Fruit fly (Drosophila melanogaster): ENCODE results near the gene Jasper.

Gene Jasper

DNA sequence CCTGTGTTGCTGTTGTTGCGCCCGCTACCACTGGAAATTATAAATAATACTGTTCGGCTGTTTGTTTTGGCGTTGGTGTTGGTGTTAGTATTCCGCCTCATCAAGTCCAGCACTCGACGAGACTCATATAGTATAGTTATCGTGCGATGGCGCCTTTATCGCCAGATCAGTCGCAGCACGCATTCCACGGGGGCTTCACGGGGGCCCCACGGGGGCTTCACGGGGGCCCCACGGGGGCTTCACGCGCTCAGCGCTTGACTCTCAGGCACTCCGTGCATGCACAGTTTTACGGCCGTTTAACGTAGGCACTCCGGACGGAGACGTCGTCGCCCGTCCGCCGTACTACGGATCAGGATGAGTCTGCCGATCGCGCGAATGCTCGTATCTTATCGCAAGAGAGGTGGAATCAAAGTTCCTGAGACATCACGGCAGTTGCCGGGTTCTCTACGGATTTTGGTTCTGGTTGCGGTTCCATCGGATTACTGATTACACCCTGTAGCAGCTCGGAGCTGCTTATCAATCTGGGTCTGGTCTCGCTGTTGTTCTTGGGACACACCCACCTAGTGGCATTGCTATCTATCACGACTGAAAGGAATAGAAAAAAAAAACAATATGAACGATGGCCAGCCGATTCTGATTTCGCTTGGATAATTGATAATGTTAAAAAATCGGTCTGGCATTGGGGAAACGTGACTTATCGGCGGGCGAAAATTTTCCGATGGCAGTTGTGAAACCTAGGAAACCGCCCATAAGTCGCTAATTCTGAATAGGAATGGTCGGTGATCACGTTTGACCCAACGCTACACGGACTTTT, 50.7 kb downstream of the Jasper start (continued):
- peak; percentile 45 for TF ChIP-seq CG2678 (tag; optimal IDR thresholded peaks at IDR 0.05)
- no peak for TF ChIP-seq NC2β (GFP tag; optimal IDR thresholded peaks at IDR 0.05)
- TF ChIP-seq pita (GFP tag; optimal IDR thresholded peaks at IDR 0.05): no peak
- no peak for TF ChIP-seq CHES-1-like (GFP tag; optimal IDR thresholded peaks at IDR 0.05)
- peak; percentile 34 for TF ChIP-seq BtbVII (GFP tag; optimal IDR thresholded peaks at IDR 0.05)
- no peak for TF ChIP-seq corto (GFP tag; optimal IDR thresholded peaks at IDR 0.05)
- no peak for TF ChIP-seq Stat92E (GFP tag; optimal IDR thresholded peaks at IDR 0.05)
- TF ChIP-seq bowl (GFP tag; IDR thresholded peaks at IDR 0.05): no peak
- TF ChIP-seq CG15073 (GFP tag; optimal IDR thresholded peaks at IDR 0.05): no peak
- no peak for TF ChIP-seq nerfin-2 (GFP tag; IDR thresholded peaks at IDR 0.05; ENCODE audit: partially characterized antibody)
- TF ChIP-seq unc-4 (GFP tag; IDR thresholded peaks at IDR 0.05; ENCODE audit: partially characterized antibody): no peak
- TF ChIP-seq H2.0 (GFP tag; IDR thresholded peaks at IDR 0.05): 0 out of 2 replicates have a peak, but pooled peaks have one; percentile 19
- TF ChIP-seq salm (tag; optimal IDR thresholded peaks at IDR 0.05): no peak
- no peak for TF ChIP-seq CG7963 (GFP tag; IDR thresholded peaks at IDR 0.05; ENCODE audit: partially characterized antibody)
- peak; percentile 39 for TF ChIP-seq cg (GFP tag; optimal IDR thresholded peaks at IDR 0.05)
- TF ChIP-seq CG10274 (GFP tag; optimal IDR thresholded peaks at IDR 0.05): no peak
- no peak for TF ChIP-seq gem (tag; optimal IDR thresholded peaks at IDR 0.05)
- no peak for TF ChIP-seq Sin3A (optimal IDR thresholded peaks at IDR 0.05)
- TF ChIP-seq Fer2 (tag; optimal IDR thresholded peaks at IDR 0.05): no peak
- no peak for TF ChIP-seq crc (GFP tag; optimal IDR thresholded peaks at IDR 0.05)
- TF ChIP-seq pnt (GFP tag; optimal IDR thresholded peaks at IDR 0.05): no peak
- TF ChIP-seq CG9727 (GFP tag; optimal IDR thresholded peaks at IDR 0.05): no peak
- no peak for TF ChIP-seq lov (optimal IDR thresholded peaks at IDR 0.05)
- TF ChIP-seq lov (GFP tag; IDR thresholded peaks at IDR 0.05): no peak
- no peak for TF ChIP-seq D19A (tag; optimal IDR thresholded peaks at IDR 0.05)
- no peak for TF ChIP-seq amos (GFP tag; IDR thresholded peaks at IDR 0.05; ENCODE audit: partially characterized antibody)
- TF ChIP-seq tap (tag; optimal IDR thresholded peaks at IDR 0.05): no peak
- no peak for TF ChIP-seq ab (GFP tag; optimal IDR thresholded peaks at IDR 0.05)
- no peak for TF ChIP-seq CG10462 (GFP tag; optimal IDR thresholded peaks at IDR 0.05)
- TF ChIP-seq pb (GFP tag; optimal IDR thresholded peaks at IDR 0.05): no peak
- 0 out of 4 replicates have a peak, but pooled peaks have one; percentile 36 for TF ChIP-seq chinmo (GFP tag; IDR thresholded peaks at IDR 0.05; ENCODE audit: partially characterized antibody)
- TF ChIP-seq CG5245 (GFP tag; optimal IDR thresholded peaks at IDR 0.05): no peak
- no peak for TF ChIP-seq Spps (tag; optimal IDR thresholded peaks at IDR 0.05)
- TF ChIP-seq stc (GFP tag; IDR thresholded peaks at IDR 0.05): no peak
- TF ChIP-seq gro (GFP tag; optimal IDR thresholded peaks at IDR 0.05): no peak
- no peak for TF ChIP-seq gcm (GFP tag; optimal IDR thresholded peaks at IDR 0.05)
- TF ChIP-seq CG13123 (GFP tag; optimal IDR thresholded peaks at IDR 0.05): no peak
- TF ChIP-seq pan (optimal IDR thresholded peaks at IDR 0.05): no peak
- TF ChIP-seq pan (GFP tag; optimal IDR thresholded peaks at IDR 0.05 in 1 of 2, IDR thresholded peaks at IDR 0.05 in 1 of 2): peak in 1 of 2 experiments; percentile 22
- TF ChIP-seq CG43689 (GFP tag; IDR thresholded peaks at IDR 0.05): no peak
- no peak for TF ChIP-seq dpn (GFP tag; optimal IDR thresholded peaks at IDR 0.05)
- no peak for TF ChIP-seq CG34224 (GFP tag; IDR thresholded peaks at IDR 0.05; ENCODE audit: partially characterized antibody)
- no peak for TF ChIP-seq CG4820 (GFP tag; optimal IDR thresholded peaks at IDR 0.05)
- no peak for TF ChIP-seq CG4617 (GFP tag; optimal IDR thresholded peaks at IDR 0.05; ENCODE audit: borderline replicate concordance)
- no peak for TF ChIP-seq phol (tag; optimal IDR thresholded peaks at IDR 0.05)
- no peak for TF ChIP-seq MBD-R2 (GFP tag; IDR thresholded peaks at IDR 0.05)
- no peak for TF ChIP-seq Dll (GFP tag; IDR thresholded peaks at IDR 0.05; ENCODE audit: partially characterized antibody)
- TF ChIP-seq Mad (GFP tag; optimal IDR thresholded peaks at IDR 0.05): no peak
- no peak; the same call in 1 of the 2 replicates for TF ChIP-seq Bgb (GFP tag; IDR thresholded peaks at IDR 0.05; ENCODE audit: partially characterized antibody)
